Worm (Caenorhabditis elegans): ENCODE measurements around the gene ari-2.

DNA sequence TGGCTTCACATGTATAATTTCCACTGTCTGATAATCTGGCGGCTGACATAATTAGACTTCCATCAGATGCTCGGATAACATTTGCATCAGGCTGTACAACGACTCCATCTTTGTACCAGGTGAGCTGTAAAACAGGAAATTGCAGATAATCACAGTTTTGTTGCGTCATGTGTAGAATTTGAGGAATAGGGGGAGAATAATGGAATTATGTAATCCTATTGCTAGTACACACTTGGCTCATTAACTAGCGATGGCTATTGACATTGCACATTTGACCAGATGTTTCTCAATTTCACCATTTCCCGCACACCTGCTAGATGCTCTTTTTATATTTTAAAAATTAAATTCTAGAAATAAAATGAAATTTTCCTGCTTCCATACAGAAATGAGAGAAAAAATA is 49.5 kb upstream of the ari-2 start:
- TF ChIP-seq ceh-13 (GFP tag; optimal IDR thresholded peaks at IDR 0.05) (no peak), scrt-1 (GFP tag; IDR thresholded peaks at IDR 0.05) (no peak), ama-1 (optimal IDR thresholded peaks at IDR 0.05) (no peak), pes-1 (GFP tag; IDR thresholded peaks at IDR 0.05) (no peak), tra-4 (tag; optimal IDR thresholded peaks at IDR 0.05) (no peak), hmbx-1 (tag; optimal IDR thresholded peaks at IDR 0.05) (no peak), B0310.2 (tag; optimal IDR thresholded peaks at IDR 0.05) (no peak), ceh-36 (tag; optimal IDR thresholded peaks at IDR 0.05) (no peak), aly-1 (tag; optimal IDR thresholded peaks at IDR 0.05) (no peak), tbx-11 (GFP tag; IDR thresholded peaks at IDR 0.05) (no peak), sea-1 (GFP tag; conservative IDR thresholded peaks at IDR 0.05) (no peak)
